Worm (Caenorhabditis elegans): ENCODE results near the gene mltn-13.

- TF ChIP-seq ama-1 (optimal IDR thresholded peaks at IDR 0.05) (no peak), flt-1 (GFP tag; IDR thresholded peaks at IDR 0.05) (no peak), B0310.2 (tag; optimal IDR thresholded peaks at IDR 0.05) (no peak), scrt-1 (GFP tag; IDR thresholded peaks at IDR 0.05) (no peak), aly-1 (tag; optimal IDR thresholded peaks at IDR 0.05) (no peak), tbx-37 (GFP tag; conservative IDR thresholded peaks at IDR 0.05) (no peak), hnd-1 (tag; optimal IDR thresholded peaks at IDR 0.05) (no peak)
These were observed 4.9 kb upstream of the mltn-13 start for ce11 chrX:4453101-4453500.

Measured in whole organism, early embryonic.